Worm (Caenorhabditis elegans): ENCODE data around the gene srd-58.

ce11 chrII:7217047-7217446 is 12.2 kb upstream of the srd-58 start, which contains the start of gene E04F6.10:
- no peak for TF ChIP-seq nhr-237 (tag; optimal IDR thresholded peaks at IDR 0.05)
- TF ChIP-seq zip-8 (tag; optimal IDR thresholded peaks at IDR 0.05): no peak
- no peak for TF ChIP-seq lsy-2 (tag; optimal IDR thresholded peaks at IDR 0.05)
- TF ChIP-seq flh-1 (GFP tag; optimal IDR thresholded peaks at IDR 0.05): no peak
- no peak for TF ChIP-seq nhr-76 (tag; optimal IDR thresholded peaks at IDR 0.05)
- TF ChIP-seq ztf-11 (tag; optimal IDR thresholded peaks at IDR 0.05): no peak
- no peak for TF ChIP-seq lin-13 (tag; optimal IDR thresholded peaks at IDR 0.05)
- no peak for TF ChIP-seq elt-3 (tag; optimal IDR thresholded peaks at IDR 0.05)
- TF ChIP-seq elt-1 (tag; optimal IDR thresholded peaks at IDR 0.05; ENCODE audit: borderline replicate concordance, insufficient read depth): no peak
- no peak for TF ChIP-seq ceh-39 (tag; optimal IDR thresholded peaks at IDR 0.05)

Data from whole organism, mixed stage, embryonic.